Worm (Caenorhabditis elegans) whole organism, young adult: ENCODE measurements around the gene Y73F8A.15.
A peak's percentile ranks its signal among the peaks of the same experiment; 100 is the strongest.

Experiments used
- ceh-27 ChIP-seq: fragments of 200-800 bp; sonication (Bioruptor generic); optimal IDR thresholded peaks from 2 replicates; lab custom pipeline; 2018; ENCODE audit warnings: mild to moderate bottlenecking, missing genetic modification characterization, moderate library complexity, missing compliant biosample characterization
- chd-7 ChIP-seq: sonication (generic microtip); optimal IDR thresholded peaks from 2 replicates; lab custom pipeline; 2016; ENCODE audit warnings: mild to moderate bottlenecking, missing genetic modification characterization, moderate library complexity, missing compliant biosample characterization
- efl-1 ChIP-seq: fragments of 150-350 bp; optimal IDR thresholded peaks from 2 replicates; lab custom pipeline; 2014; ENCODE audit warnings: missing biosample characterization, missing genetic modification reagents, missing genetic modification characterization
- him-1 ChIP-seq: sonication (generic microtip); optimal IDR thresholded peaks from 2 replicates; lab custom pipeline; 2016; ENCODE audit warnings: missing genotype, missing genetic modification reagents, missing genetic modification characterization, missing compliant biosample characterization
- lin-26 ChIP-seq: fragments of 200-800 bp; sonication (Bioruptor generic); IDR thresholded peaks from 2 replicates; pipeline ENCODE4 v1.3.6; 2022; ENCODE audit warnings: missing genetic modification reagents, missing genetic modification characterization, missing compliant biosample characterization
- lin-35 ChIP-seq, 3 experiments: fragments of 150-350 bp in 2 of 3; sonication (generic microtip) in 1 of 3; optimal IDR thresholded peaks; 2 replicates each; lab custom pipeline; 2014 to 2018; ENCODE audit warnings: missing biosample characterization in 3 of 3, missing genetic modification characterization in 3 of 3, missing genetic modification reagents in 3 of 3
- lir-1 ChIP-seq: fragments of 200-800 bp; sonication (Bioruptor generic); conservative IDR thresholded peaks from 2 replicates; pipeline ENCODE4 v1.3.6; 2022; ENCODE audit warnings: missing genetic modification reagents, missing genetic modification characterization, missing compliant biosample characterization
- lsl-1 ChIP-seq: fragments of 200-800 bp; sonication (Bioruptor generic); optimal IDR thresholded peaks from 2 replicates; lab custom pipeline; 2018; ENCODE audit warnings: mild to moderate bottlenecking, missing genetic modification characterization, moderate library complexity, missing compliant biosample characterization
- madf-10 ChIP-seq: sonication (generic microtip); optimal IDR thresholded peaks from 2 replicates; lab custom pipeline; 2016; ENCODE audit warnings: mild to moderate bottlenecking, missing genetic modification characterization, missing compliant biosample characterization
- tbx-9 ChIP-seq: sonication (generic microtip); optimal IDR thresholded peaks from 2 replicates; lab custom pipeline; 2016; ENCODE audit warnings: borderline replicate concordance, missing genetic modification characterization, inconsistent platforms, missing compliant biosample characterization

ce11 chrIV:15289508-15289907 lies 31.9 kb upstream of the Y73F8A.15 start:
- no peak for TF ChIP-seq lin-26 (GFP tag; lab: Robert Waterston, UW)
- 0 out of 2 replicates have a peak, but pooled peaks have one; percentile 12 for TF ChIP-seq lir-1 (GFP tag; lab: Robert Waterston, UW)
- no peak for TF ChIP-seq efl-1
- TF ChIP-seq lin-35 (GFP tag; optimal IDR thresholded peaks at IDR 0.05; lab: Kevin White, UChicago) = no peak
- no peak for TF ChIP-seq lsl-1 (GFP tag; lab: Kevin White, UChicago)
- TF ChIP-seq ceh-27 (GFP tag; lab: Kevin White, UChicago) = no peak
- no peak for TF ChIP-seq tbx-9 (tag; lab: Kevin White, UChicago)
- peak; percentile 61 for TF ChIP-seq him-1
- TF ChIP-seq chd-7 = no peak
- no peak for TF ChIP-seq madf-10
